Fruit fly (Drosophila melanogaster): Measurements from ENCODE around the gene Vha100-4.

Vha100-4 gene

DNA sequence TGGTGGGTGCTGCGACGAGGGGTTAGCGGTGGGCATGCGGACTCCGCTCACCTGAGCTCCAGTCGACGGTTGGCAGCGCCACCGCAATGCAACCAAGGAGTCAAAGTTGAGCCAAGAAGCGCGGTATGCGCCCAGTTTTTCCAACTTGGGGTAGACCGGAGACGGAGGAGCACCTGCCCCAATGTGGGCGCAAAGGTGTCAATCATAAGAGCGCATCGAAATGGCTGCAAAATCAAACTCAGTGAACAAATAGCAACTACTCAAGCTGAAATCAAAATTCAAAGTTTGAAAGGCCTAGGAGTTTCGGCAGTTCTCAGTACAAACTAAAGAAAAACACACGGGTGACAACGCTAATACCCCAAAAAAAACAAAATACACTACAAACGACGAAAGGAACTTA lies 27.9 kb downstream of the Vha100-4 start, which contains the start of gene hmw:
hmw (plus strand) TSS at position 301 of the 400 bp plus-strand sequence.
- TF ChIP-seq noc (tag; optimal IDR thresholded peaks at IDR 0.05) = no peak

DNA sequence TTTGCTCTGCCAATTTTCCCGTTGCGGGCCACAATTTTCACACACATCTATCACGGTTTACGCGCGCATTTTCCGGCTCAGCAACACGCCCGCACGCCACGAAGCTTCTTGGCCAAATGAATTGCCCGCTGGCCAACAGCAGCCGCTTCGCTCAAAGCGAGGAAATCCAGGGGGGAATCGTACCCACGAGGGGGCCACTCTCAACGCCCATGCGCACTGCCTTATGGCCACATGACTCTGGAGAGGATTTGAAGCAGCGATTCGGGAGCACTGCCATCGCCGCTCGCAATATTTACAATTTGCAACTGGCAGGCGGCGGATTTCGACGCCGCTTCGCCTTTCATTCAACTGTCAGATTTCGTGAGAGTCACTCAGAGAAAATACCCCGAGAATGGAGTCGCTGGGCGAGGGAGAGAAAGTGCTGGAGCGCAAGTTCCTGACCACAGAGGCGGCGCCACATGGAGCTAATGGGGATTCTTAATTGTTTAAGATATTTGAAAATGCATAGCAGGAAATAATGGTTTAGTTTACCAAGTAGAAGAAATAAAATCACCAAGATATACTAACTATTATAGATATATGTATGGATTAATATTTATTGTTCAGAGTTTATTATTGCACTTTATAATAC lies 28.9 kb downstream of the Vha100-4 start, which contains the start of gene CG15803:
CG15803 (minus strand) TSS at position 99 of the 631 bp plus-strand sequence.
- TF ChIP-seq noc (tag; optimal IDR thresholded peaks at IDR 0.05) = no peak

DNA sequence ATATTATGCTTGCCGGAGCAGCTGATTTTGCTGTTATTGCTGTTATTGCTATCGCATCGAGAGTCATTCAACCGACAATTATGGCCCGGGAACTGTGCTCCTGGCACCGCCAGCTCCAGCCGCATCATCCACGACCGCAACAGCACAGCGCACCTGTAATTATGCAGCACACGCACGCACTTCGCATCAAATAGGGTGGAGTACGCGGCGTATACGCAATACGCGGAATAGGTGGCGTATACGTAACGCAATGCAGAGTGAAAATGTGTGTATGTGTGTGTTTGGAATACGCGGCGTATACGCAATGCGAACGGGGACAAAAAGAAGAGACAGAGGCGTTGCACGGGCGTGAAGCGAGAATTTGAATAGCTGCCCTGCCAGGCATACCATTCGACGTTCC lies 33.8 kb downstream of the Vha100-4 start:
- no peak for TF ChIP-seq noc (tag; optimal IDR thresholded peaks at IDR 0.05)

- TF ChIP-seq noc (tag; optimal IDR thresholded peaks at IDR 0.05) = no peak
Observed at dm6 chr3R:18338493-18338892, 51.1 kb downstream of the Vha100-4 start.

Measured in whole organism, larva.